Fruit fly (Drosophila melanogaster): ENCODE data around the gene CG42502.

DNA sequence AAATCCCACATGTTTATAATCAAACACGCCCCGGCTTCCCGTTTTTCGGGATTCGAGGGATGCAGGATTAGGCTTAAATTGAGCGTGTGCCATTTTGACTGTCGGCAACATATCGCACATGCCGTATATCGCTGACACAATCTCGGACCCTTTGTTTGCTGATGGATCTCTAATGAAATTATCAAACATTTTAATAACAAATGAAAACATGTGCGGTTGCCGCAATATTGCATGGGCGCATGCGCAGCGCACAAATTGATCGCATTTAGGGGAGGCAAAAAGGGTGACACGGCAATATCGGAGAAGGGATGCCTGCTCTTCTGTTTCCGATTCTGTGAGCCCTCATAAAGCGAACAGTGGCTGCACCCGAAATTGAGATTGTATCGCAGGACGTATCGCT lies 35.8 kb downstream of the CG42502 start:
- TF ChIP-seq dpn (GFP tag; optimal IDR thresholded peaks at IDR 0.05) (no peak), bbx (GFP tag; IDR thresholded peaks at IDR 0.05; ENCODE audit: partially characterized antibody) (no peak), ems (GFP tag; optimal IDR thresholded peaks at IDR 0.05) (no peak), Nf-YA (GFP tag; IDR thresholded peaks at IDR 0.05) (no peak), Hmx (GFP tag; optimal IDR thresholded peaks at IDR 0.05) (no peak), CG4730 (GFP tag; IDR thresholded peaks at IDR 0.05) (no peak), CG2199 (GFP tag; IDR thresholded peaks at IDR 0.05) (no peak), peb (GFP tag; IDR thresholded peaks at IDR 0.05) (no peak), odd (GFP tag; optimal IDR thresholded peaks at IDR 0.05) (no peak), psq (GFP tag; optimal IDR thresholded peaks at IDR 0.05) (no peak), nerfin-2 (GFP tag; IDR thresholded peaks at IDR 0.05; ENCODE audit: partially characterized antibody) (no peak)
